Fruit fly (Drosophila melanogaster) whole organism, wandering third instar larva: ENCODE data around the gene CG46517.
"Not testable (repeated sequence)": the region's sequence is repeated elsewhere in the genome, so short reads cannot be mapped to it uniquely, and the experiment has no call there.

Experiments used
- HLH106 ChIP-seq: fragments of 200-800 bp; optimal IDR thresholded peaks from 3 replicates; lab custom pipeline; 2019; ENCODE audit warnings: missing biosample characterization, mild to moderate bottlenecking, missing genetic modification characterization, moderate library complexity
- Myc ChIP-seq: fragments of >200 bp; optimal IDR thresholded peaks from 2 replicates; lab custom pipeline; 2017
- N ChIP-seq: fragments of >200 bp; optimal IDR thresholded peaks from 2 replicates; lab custom pipeline; 2018; ENCODE audit warnings: missing biosample characterization, missing external identifiers, missing genetic modification characterization
- Vsx2 ChIP-seq: fragments of 200-300, 225-300 bp; sonication (Bioruptor generic); optimal IDR thresholded peaks from 2 replicates; lab custom pipeline; 2018; ENCODE audit warnings: missing biosample characterization, missing genetic modification characterization; ENCODE audit not compliant: partially characterized antibody
- ey ChIP-seq: fragments of 200-800 bp; sonication (Bioruptor generic); optimal IDR thresholded peaks from 2 replicates; lab custom pipeline; 2016; ENCODE audit warnings: missing biosample characterization, missing genetic modification characterization
- h ChIP-seq: fragments of 200-800 bp; sonication (Bioruptor generic); optimal IDR thresholded peaks from 3 replicates; lab custom pipeline; 2016; ENCODE audit warnings: missing biosample characterization, mild to moderate bottlenecking, missing genetic modification characterization
- jim ChIP-seq: fragments of 175-275, 200-325 bp; sonication (Bioruptor generic); optimal IDR thresholded peaks from 2 replicates; lab custom pipeline; 2016; ENCODE audit warnings: missing biosample characterization, mild to moderate bottlenecking, missing genetic modification characterization
- pan ChIP-seq: fragments of >200 bp; optimal IDR thresholded peaks from 2 replicates; lab custom pipeline; 2017
- psq ChIP-seq: fragments of 200-800 bp; sonication (Bioruptor generic); optimal IDR thresholded peaks from 3 replicates; lab custom pipeline; 2017; ENCODE audit warnings: missing biosample characterization, mild to moderate bottlenecking, missing genetic modification characterization, moderate library complexity
- tai ChIP-seq: sonication (Bioruptor generic); optimal IDR thresholded peaks from 2 replicates; lab custom pipeline; 2016; ENCODE audit warnings: missing biosample characterization, missing genetic modification characterization

- not testable (repeated sequence) for TF ChIP-seq N (GFP tag; lab: Kevin White, UChicago); pan (lab: Kevin White, UChicago); tai (GFP tag; lab: Kevin White, UChicago); h (GFP tag; lab: Kevin White, UChicago); psq (GFP tag; lab: Kevin White, UChicago); HLH106 (tag; lab: Kevin White, UChicago); jim; ey (GFP tag; lab: Kevin White, UChicago); Myc; Vsx2 (GFP tag; lab: Kevin White, UChicago)
Observed at dm6 chrX:22187070-22187469, 30.1 kb upstream of the CG46517 start, which contains the start of gene CG46512.
